Fruit fly (Drosophila melanogaster) whole organism, embryonic: ENCODE measurements around the gene CG7634.

Experiments used
- ATbp ChIP-seq: fragments of 200-800 bp; sonication (Bioruptor generic); optimal IDR thresholded peaks from 2 replicates; lab custom pipeline; 2017; ENCODE audit warnings: missing biosample characterization, mild to moderate bottlenecking, missing genetic modification characterization, missing genetic modification reagents
- BtbVII ChIP-seq: fragments of 200-800 bp; sonication (Bioruptor generic); optimal IDR thresholded peaks from 3 replicates; lab custom pipeline; 2017; ENCODE audit warnings: missing biosample characterization, mild to moderate bottlenecking, missing genetic modification characterization
- CG10274 ChIP-seq: fragments of 200-800 bp; sonication (Bioruptor generic); optimal IDR thresholded peaks from 3 replicates; lab custom pipeline; 2017; ENCODE audit warnings: missing biosample characterization, mild to moderate bottlenecking, missing genetic modification characterization
- CG11247 ChIP-seq: fragments of 200-800 bp; sonication (Bioruptor generic); IDR thresholded peaks from 2 replicates; pipeline ENCODE4 v1.3.6; 2022; ENCODE audit warnings: missing biosample characterization, missing genetic modification characterization
- CG11456 ChIP-seq: fragments of 200-800 bp; sonication (Bioruptor generic); IDR thresholded peaks from 3 replicates; pipeline ENCODE4 v1.3.6; 2022; ENCODE audit warnings: missing biosample characterization, missing genetic modification characterization
- CG12744 ChIP-seq: fragments of 200-800 bp; sonication (Bioruptor generic); optimal IDR thresholded peaks from 2 replicates; lab custom pipeline; 2016; ENCODE audit warnings: missing biosample characterization, missing genetic modification characterization
- CG13296 ChIP-seq: fragments of 200-800 bp; sonication (Bioruptor generic); optimal IDR thresholded peaks from 3 replicates; lab custom pipeline; 2018; ENCODE audit warnings: missing biosample characterization, mild to moderate bottlenecking, missing genetic modification characterization
- CG14050 ChIP-seq: fragments of 200-800 bp; sonication (Bioruptor generic); IDR thresholded peaks from 3 replicates; pipeline ENCODE4 v1.3.6; 2022; ENCODE audit warnings: missing biosample characterization, missing genetic modification characterization
- CG14667 ChIP-seq: fragments of 200-800 bp; sonication (Bioruptor generic); IDR thresholded peaks from 2 replicates; pipeline ENCODE4 v1.3.6; 2022; ENCODE audit warnings: missing biosample characterization, missing genetic modification characterization
- CG14965 ChIP-seq: fragments of 200-800 bp; sonication (Bioruptor generic); optimal IDR thresholded peaks from 2 replicates; lab custom pipeline; 2016; ENCODE audit warnings: missing biosample characterization, missing genetic modification characterization, borderline replicate concordance
- CG17385 ChIP-seq: fragments of 200-800 bp; sonication (Bioruptor generic); optimal IDR thresholded peaks from 3 replicates; lab custom pipeline; 2018; ENCODE audit warnings: missing biosample characterization, mild to moderate bottlenecking, missing genetic modification characterization
- CG1792 ChIP-seq: fragments of 200-800 bp; sonication (Bioruptor generic); optimal IDR thresholded peaks from 2 replicates; lab custom pipeline; 2016; ENCODE audit warnings: missing biosample characterization, missing genetic modification characterization
- CG1832 ChIP-seq: fragments of 200-800 bp; sonication (Bioruptor generic); optimal IDR thresholded peaks from 2 replicates; lab custom pipeline; 2017; ENCODE audit warnings: missing biosample characterization, mild to moderate bottlenecking, missing genetic modification characterization, inconsistent platforms
- CG33213 ChIP-seq: fragments of 200-800 bp; sonication (Bioruptor generic); optimal IDR thresholded peaks from 3 replicates; lab custom pipeline; 2016; ENCODE audit warnings: missing biosample characterization, missing genetic modification characterization
- CG34422 ChIP-seq: fragments of 200-800 bp; sonication (Bioruptor generic); IDR thresholded peaks from 3 replicates; pipeline ENCODE4 v1.3.6; 2022; ENCODE audit warnings: missing biosample characterization, missing genetic modification characterization
- CG6854 ChIP-seq: fragments of 200-800 bp; sonication (Bioruptor generic); optimal IDR thresholded peaks from 3 replicates; lab custom pipeline; 2017; ENCODE audit warnings: missing biosample characterization, mild to moderate bottlenecking, missing genetic modification characterization
- CG7963 ChIP-seq: fragments of 200-800 bp; sonication (Bioruptor generic); IDR thresholded peaks from 3 replicates; pipeline ENCODE4 v1.3.6; 2022; ENCODE audit warnings: missing biosample characterization, missing genetic modification characterization; ENCODE audit not compliant: partially characterized antibody
- CG7987 ChIP-seq: fragments of 200-800 bp; sonication (Bioruptor generic); optimal IDR thresholded peaks from 2 replicates; lab custom pipeline; 2018; ENCODE audit warnings: missing biosample characterization, mild to moderate bottlenecking, missing genetic modification characterization, moderate library complexity
- CG9797 ChIP-seq: fragments of 200-800 bp; sonication (Bioruptor generic); optimal IDR thresholded peaks from 3 replicates; lab custom pipeline; 2018; ENCODE audit warnings: missing biosample characterization, mild to moderate bottlenecking, missing genetic modification characterization
- CG9932 ChIP-seq: fragments of 200-800 bp; sonication (Bioruptor generic); IDR thresholded peaks from 2 replicates; pipeline ENCODE4 v1.3.6; 2022; ENCODE audit warnings: missing biosample characterization, missing genetic modification characterization
- CHES-1-like ChIP-seq: fragments of 200-800 bp; sonication (Bioruptor generic); optimal IDR thresholded peaks from 2 replicates; lab custom pipeline; 2016; ENCODE audit warnings: missing biosample characterization, missing genetic modification characterization
- D19A ChIP-seq: fragments of 200-800 bp; optimal IDR thresholded peaks from 3 replicates; lab custom pipeline; 2019; ENCODE audit warnings: missing biosample characterization, mild to moderate bottlenecking, missing genetic modification characterization, moderate library complexity
- Deaf1 ChIP-seq: fragments of 200-800 bp; optimal IDR thresholded peaks from 3 replicates; lab custom pipeline; 2019; ENCODE audit warnings: missing biosample characterization, mild to moderate bottlenecking, missing genetic modification characterization, moderate library complexity
- Ets65A ChIP-seq: fragments of 200-800 bp; sonication (Bioruptor generic); peaks from one replicate; lab custom pipeline; 2016; ENCODE audit warnings: missing biosample characterization, missing genetic modification characterization
- HLHmδ ChIP-seq: fragments of 200-800 bp; sonication (Bioruptor generic); optimal IDR thresholded peaks from 2 replicates; lab custom pipeline; 2018; ENCODE audit warnings: missing biosample characterization, mild to moderate bottlenecking, missing genetic modification characterization, moderate library complexity
- Max ChIP-seq: fragments of 200-800 bp; sonication (Bioruptor generic); optimal IDR thresholded peaks from 2 replicates; lab custom pipeline; 2016; ENCODE audit warnings: missing biosample characterization, mild to moderate bottlenecking, missing genetic modification characterization
- Six4 ChIP-seq: fragments of 200-800 bp; sonication (Bioruptor generic); optimal IDR thresholded peaks from 2 replicates; lab custom pipeline; 2016; ENCODE audit warnings: missing biosample characterization, missing genetic modification characterization
- al ChIP-seq: fragments of 200-800 bp; sonication (Bioruptor generic); IDR thresholded peaks from 2 replicates; pipeline ENCODE4 v1.3.6; 2022; ENCODE audit warnings: missing biosample characterization, missing genetic modification characterization
- dmrt99B ChIP-seq: fragments of 200-800 bp; sonication (Bioruptor generic); optimal IDR thresholded peaks from 2 replicates; lab custom pipeline; 2018; ENCODE audit warnings: missing biosample characterization, mild to moderate bottlenecking, missing genetic modification characterization, moderate library complexity
- exex ChIP-seq: fragments of 200-800 bp; sonication (Bioruptor generic); optimal IDR thresholded peaks from 4 replicates; lab custom pipeline; 2018; ENCODE audit warnings: missing biosample characterization, mild to moderate bottlenecking, missing genetic modification characterization, moderate library complexity
- hkb ChIP-seq, 2 experiments: fragments of 200-800 bp in 1 of 2; fragments of >200 bp in 1 of 2; sonication (Bioruptor generic) in 1 of 2; IDR thresholded peaks in 1 of 2; optimal IDR thresholded peaks in 1 of 2; 2 replicates each; pipeline versions ENCODE4 v1.3.6 to Lab custom; 2017 to 2022; ENCODE audit warnings: missing biosample characterization in 1 of 2, missing genetic modification characterization in 1 of 2
- knrl ChIP-seq: fragments of 200-800 bp; sonication (Bioruptor generic); IDR thresholded peaks from 3 replicates; pipeline ENCODE4 v1.3.6; 2022; ENCODE audit warnings: missing biosample characterization, missing genetic modification characterization; ENCODE audit not compliant: partially characterized antibody
- pb ChIP-seq: fragments of 200-800 bp; sonication (Bioruptor generic); optimal IDR thresholded peaks from 3 replicates; lab custom pipeline; 2016; ENCODE audit warnings: missing biosample characterization, missing genetic modification characterization
- prd ChIP-seq, 3 experiments: fragments of >200 bp in 2 of 3; fragments of 200-800 bp in 1 of 3; sonication (Bioruptor generic) in 1 of 3; optimal IDR thresholded peaks in 2 of 3; IDR thresholded peaks in 1 of 3; 2 replicates in 2 of 3; 3 replicates in 1 of 3; pipeline versions ENCODE4 v1.3.6 to Lab custom; 2017 to 2022; ENCODE audit warnings: missing biosample characterization in 1 of 3, missing genetic modification characterization in 1 of 3
- ranshi ChIP-seq: fragments of 200-800 bp; sonication (Bioruptor generic); IDR thresholded peaks from 2 replicates; pipeline ENCODE4 v1.3.6; 2022; ENCODE audit warnings: missing biosample characterization, missing genetic modification characterization
- scrt ChIP-seq: fragments of 200-800 bp; sonication (Bioruptor generic); optimal IDR thresholded peaks from 2 replicates; lab custom pipeline; 2018; ENCODE audit warnings: missing biosample characterization, mild to moderate bottlenecking, missing genetic modification characterization, moderate library complexity
- sens ChIP-seq: fragments of 200-800 bp; sonication (Bioruptor generic); peaks from one replicate; lab custom pipeline; 2016; ENCODE audit warnings: missing biosample characterization, missing genetic modification characterization
- sim ChIP-seq: fragments of 200-800 bp; sonication (Bioruptor generic); IDR thresholded peaks from 2 replicates; pipeline ENCODE4 v1.3.6; 2022; ENCODE audit warnings: missing biosample characterization, missing genetic modification characterization
- ssp ChIP-seq: fragments of 200-800 bp; sonication (Bioruptor generic); IDR thresholded peaks from 2 replicates; pipeline ENCODE4 v1.3.6; 2022; ENCODE audit warnings: missing biosample characterization, missing genetic modification characterization
- twi ChIP-seq: fragments of 200-800 bp; optimal IDR thresholded peaks from 2 replicates; lab custom pipeline; 2019; ENCODE audit warnings: missing biosample characterization, mild to moderate bottlenecking, missing genetic modification characterization, moderate library complexity
- vfl ChIP-seq: fragments of 200-800 bp; sonication (Bioruptor generic); optimal IDR thresholded peaks from 2 replicates; lab custom pipeline; 2016; ENCODE audit warnings: missing biosample characterization, missing genetic modification characterization
- vnd ChIP-seq: fragments of 200-800 bp; sonication (Bioruptor generic); IDR thresholded peaks from 3 replicates; pipeline ENCODE4 v1.3.6; 2022; ENCODE audit warnings: missing biosample characterization, missing genetic modification characterization; ENCODE audit not compliant: partially characterized antibody
- wek ChIP-seq: fragments of 200-800 bp; sonication (Bioruptor generic); optimal IDR thresholded peaks from 3 replicates; lab custom pipeline; 2018; ENCODE audit warnings: missing biosample characterization, mild to moderate bottlenecking, missing genetic modification characterization, moderate library complexity
- z ChIP-seq: fragments of 200-800 bp; sonication (Bioruptor generic); IDR thresholded peaks from 3 replicates; pipeline ENCODE4 v1.3.6; 2022; ENCODE audit warnings: missing biosample characterization, missing genetic modification characterization
- zen ChIP-seq: fragments of 200-800 bp; sonication (Bioruptor generic); optimal IDR thresholded peaks from 3 replicates; lab custom pipeline; 2018; ENCODE audit warnings: missing biosample characterization, mild to moderate bottlenecking, missing genetic modification characterization, moderate library complexity
- zf30C ChIP-seq: fragments of 200-800 bp; sonication (Bioruptor generic); optimal IDR thresholded peaks from 3 replicates; lab custom pipeline; 2018; ENCODE audit warnings: missing biosample characterization, mild to moderate bottlenecking, missing genetic modification characterization

Gene CG7634

DNA sequence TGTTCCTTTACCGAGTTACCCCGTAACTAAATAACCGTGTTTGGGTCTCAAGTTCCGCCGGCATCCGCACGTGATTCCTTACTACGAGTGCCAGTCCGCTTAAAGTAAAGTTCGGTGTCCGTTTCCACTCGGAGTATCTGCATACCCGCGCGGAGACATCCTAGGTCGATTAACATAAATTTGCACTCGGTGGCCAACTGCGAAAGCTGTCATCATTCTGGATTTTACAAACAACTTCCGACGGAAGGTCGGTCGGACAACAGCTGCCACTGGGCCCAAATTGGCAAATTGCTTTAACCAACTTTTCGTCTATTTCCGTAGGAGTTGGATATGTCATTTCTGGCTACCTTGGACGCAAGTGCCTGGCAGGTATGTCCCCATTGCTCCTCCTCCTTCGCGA is 21.3 kb downstream of the CG7634 start, which contains the start of gene TfAP-2:
Gene TfAP-2 (plus strand): TSS at position 301 of the 400 bp plus-strand sequence.
- TF ChIP-seq vfl (GFP tag; lab: Kevin White, UChicago) (no peak), CG6854 (GFP tag; lab: Kevin White, UChicago) (no peak), ranshi (no peak), CG11456 (no peak), vnd (GFP tag; lab: Robert Waterston, UW) (0 out of 3 replicates have a peak, but pooled peaks have one; percentile 20)

dm6 chr3L:21591247-21591646 is 26.0 kb downstream of the CG7634 start:
- TF ChIP-seq CG17385 (GFP tag; lab: Kevin White, UChicago) (no peak), CG9932 (GFP tag; lab: Robert Waterston, UW) (no peak), CG1832 (no peak), Deaf1 (tag; lab: Kevin White, UChicago) (no peak), CG1792 (GFP tag; lab: Kevin White, UChicago) (no peak), wek (GFP tag; lab: Kevin White, UChicago) (no peak), CG13296 (GFP tag; lab: Kevin White, UChicago) (no peak), HLHmδ (GFP tag; lab: Kevin White, UChicago) (peak; percentile 8), CG7963 (0 out of 3 replicates have a peak, but pooled peaks have one; percentile 49), sim (GFP tag; lab: Robert Waterston, UW) (no peak), D19A (tag; lab: Kevin White, UChicago) (no peak), exex (tag; lab: Kevin White, UChicago) (no peak)

DNA sequence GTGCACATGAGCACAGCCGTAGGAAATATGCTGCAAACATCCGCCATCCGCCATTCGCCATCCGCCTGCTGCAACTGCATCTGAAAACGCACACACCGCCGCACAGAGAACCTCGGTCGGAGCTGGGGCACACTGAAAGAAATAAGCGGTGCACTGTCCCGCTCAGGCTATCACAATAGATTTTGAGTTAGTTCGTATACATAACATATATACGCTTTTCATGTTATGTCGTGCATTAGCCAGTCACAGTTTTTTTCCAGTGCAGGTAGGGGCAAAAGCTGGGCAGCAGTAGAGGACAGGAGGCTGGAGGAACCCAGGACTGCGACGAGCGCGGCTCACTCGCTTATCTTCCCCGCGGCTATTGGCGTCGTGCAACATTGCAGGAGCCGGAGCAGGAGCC is 29.2 kb downstream of the CG7634 start:
- 0 out of 3 replicates have a peak, but pooled peaks have one; percentile 31 for TF ChIP-seq CG34422 (GFP tag; lab: Robert Waterston, UW)
- TF ChIP-seq CG9797 (GFP tag; lab: Kevin White, UChicago), result no peak
- 0 out of 3 replicates have a peak, but pooled peaks have one; percentile 18 for TF ChIP-seq knrl (GFP tag; lab: Robert Waterston, UW)
- TF ChIP-seq CG10274, result no peak
- no peak for TF ChIP-seq prd (optimal IDR thresholded peaks at IDR 0.05; lab: Kevin White, UChicago)
- TF ChIP-seq prd (GFP tag; IDR thresholded peaks at IDR 0.05; lab: Robert Waterston, UW), result peak; percentile 44; the same call in 1 of the 3 replicates
- peak; percentile 74 for TF ChIP-seq sens
- TF ChIP-seq zf30C (GFP tag; lab: Kevin White, UChicago), result peak; percentile 9
- TF ChIP-seq Ets65A (GFP tag; lab: Kevin White, UChicago), result peak; percentile 72
- TF ChIP-seq CG11247 (GFP tag; lab: Robert Waterston, UW), result 0 out of 2 replicates have a peak, but pooled peaks have one; percentile 32

dm6 chr3L:21598337-21598736 is 33.1 kb downstream of the CG7634 start:
- TF ChIP-seq CG7987 (GFP tag; lab: Kevin White, UChicago), result no peak
- TF ChIP-seq CG12744 (GFP tag; lab: Kevin White, UChicago), result no peak
- TF ChIP-seq pb, result no peak
- TF ChIP-seq al, result no peak
- no peak for TF ChIP-seq CHES-1-like (GFP tag; lab: Kevin White, UChicago)
- TF ChIP-seq dmrt99B (tag; lab: Kevin White, UChicago), result no peak
- TF ChIP-seq CG14667 (GFP tag; lab: Robert Waterston, UW), result no peak
- no peak for TF ChIP-seq ssp (GFP tag; lab: Robert Waterston, UW)
- TF ChIP-seq scrt (GFP tag; lab: Kevin White, UChicago), result no peak
- no peak for TF ChIP-seq CG33213 (GFP tag; lab: Kevin White, UChicago)
- no peak for TF ChIP-seq hkb (optimal IDR thresholded peaks at IDR 0.05; lab: Kevin White, UChicago)
- no peak for TF ChIP-seq hkb (GFP tag; IDR thresholded peaks at IDR 0.05; lab: Robert Waterston, UW)
- no peak for TF ChIP-seq zen (tag; lab: Kevin White, UChicago)
- no peak for TF ChIP-seq CG14050 (GFP tag; lab: Robert Waterston, UW)
- TF ChIP-seq z (GFP tag; lab: Robert Waterston, UW), result 0 out of 3 replicates have a peak, but pooled peaks have one; percentile 6
- no peak for TF ChIP-seq Max (GFP tag; lab: Kevin White, UChicago)
- peak; percentile 23 for TF ChIP-seq twi (tag; lab: Kevin White, UChicago)
- no peak for TF ChIP-seq Six4
- no peak for TF ChIP-seq ATbp
- no peak for TF ChIP-seq BtbVII
- TF ChIP-seq CG14965 (GFP tag; lab: Kevin White, UChicago), result no peak
